Fruit fly (Drosophila melanogaster): ENCODE measurements around the gene CG2260.

dm6 chrX:8137285-8137684 lies 16.3 kb upstream of the CG2260 start:
- TF ChIP-seq CG12768 (GFP tag; optimal IDR thresholded peaks at IDR 0.05) (no peak), CG7045 (GFP tag; optimal IDR thresholded peaks at IDR 0.05) (no peak), Mnt (GFP tag; optimal IDR thresholded peaks at IDR 0.05) (no peak), CG5204 (GFP tag; optimal IDR thresholded peaks at IDR 0.05) (no peak)
